Fruit fly (Drosophila melanogaster) whole organism, adult: ENCODE measurements around the gene HERC2.

Source experiments
- CG11617 ChIP-seq: fragments of 200-800 bp; sonication (Bioruptor generic); optimal IDR thresholded peaks from 2 replicates; lab custom pipeline; 2017; ENCODE audit warnings: mild to moderate bottlenecking, missing biosample characterization, missing genetic modification reagents, missing genetic modification characterization
- CG12768 ChIP-seq: fragments of 200-800 bp; sonication (Bioruptor generic); optimal IDR thresholded peaks from 2 replicates; lab custom pipeline; 2017; ENCODE audit warnings: missing biosample characterization, missing genetic modification characterization, mild to moderate bottlenecking, moderate library complexity, missing genetic modification reagents
- CG14711 ChIP-seq: fragments of 200-800 bp; sonication (Bioruptor generic); optimal IDR thresholded peaks from 2 replicates; lab custom pipeline; 2018; ENCODE audit warnings: missing biosample characterization, mild to moderate bottlenecking, missing genetic modification characterization, moderate library complexity
- CG1620 ChIP-seq: fragments of 200-800 bp; sonication (Bioruptor generic); optimal IDR thresholded peaks from 2 replicates; lab custom pipeline; 2016; ENCODE audit warnings: missing biosample characterization, missing genetic modification characterization
- CG33017 ChIP-seq: fragments of 200-800 bp; sonication (Bioruptor generic); optimal IDR thresholded peaks from 2 replicates; lab custom pipeline; 2018; ENCODE audit warnings: missing biosample characterization, mild to moderate bottlenecking, missing genetic modification characterization, moderate library complexity
- CG5204 ChIP-seq: fragments of 200-800 bp; sonication (Bioruptor generic); optimal IDR thresholded peaks from 2 replicates; lab custom pipeline; 2016; ENCODE audit warnings: missing biosample characterization, missing genetic modification characterization
- CG7045 ChIP-seq: fragments of 200-800 bp; sonication (Bioruptor generic); optimal IDR thresholded peaks from 2 replicates; lab custom pipeline; 2017; ENCODE audit warnings: missing biosample characterization, mild to moderate bottlenecking, missing genetic modification characterization
- CG7101 ChIP-seq: fragments of 200-800 bp; sonication (Bioruptor generic); optimal IDR thresholded peaks from 2 replicates; lab custom pipeline; 2018; ENCODE audit warnings: missing biosample characterization, mild to moderate bottlenecking, missing genetic modification characterization, moderate library complexity
- Clk ChIP-seq: fragments of 200-800 bp; sonication (Bioruptor generic); optimal IDR thresholded peaks from 2 replicates; lab custom pipeline; 2017; ENCODE audit warnings: missing biosample characterization, missing genetic modification characterization
- Crg-1 ChIP-seq: fragments of 200-800 bp; sonication (Bioruptor generic); optimal IDR thresholded peaks from 2 replicates; lab custom pipeline; 2016; ENCODE audit warnings: missing biosample characterization, missing genetic modification characterization
- Hr96 ChIP-seq: fragments of 200-800 bp; sonication (Bioruptor generic); optimal IDR thresholded peaks from 2 replicates; lab custom pipeline; 2016; ENCODE audit warnings: missing biosample characterization, missing genetic modification characterization
- Mnt ChIP-seq: fragments of 200-800 bp; sonication (Bioruptor generic); optimal IDR thresholded peaks from 2 replicates; lab custom pipeline; 2016; ENCODE audit warnings: missing biosample characterization, mild to moderate bottlenecking, missing genetic modification characterization
- bab1 ChIP-seq: fragments of 200-800 bp; sonication (Bioruptor generic); optimal IDR thresholded peaks from 3 replicates; lab custom pipeline; 2019; ENCODE audit warnings: missing biosample characterization, mild to moderate bottlenecking, missing genetic modification characterization, moderate library complexity
- cic ChIP-seq: fragments of 200-800 bp; sonication (Bioruptor generic); optimal IDR thresholded peaks from 2 replicates; lab custom pipeline; 2017; ENCODE audit warnings: missing biosample characterization, mild to moderate bottlenecking, missing genetic modification characterization, moderate library complexity
- cnc ChIP-seq, 2 experiments: fragments of >200 bp; optimal IDR thresholded peaks; 2 replicates each; lab custom pipeline; 2017
- kay ChIP-seq: fragments of 200-800 bp; sonication (Bioruptor generic); peaks from one replicate; lab custom pipeline; 2016; ENCODE audit warnings: missing biosample characterization, missing genetic modification characterization, borderline replicate concordance
- ovo ChIP-seq: fragments of 200-800 bp; sonication (Bioruptor generic); optimal IDR thresholded peaks from 2 replicates; lab custom pipeline; 2016; ENCODE audit warnings: missing biosample characterization, missing genetic modification characterization
- pad ChIP-seq: fragments of 200-800 bp; sonication (Bioruptor generic); optimal IDR thresholded peaks from 3 replicates; lab custom pipeline; 2017; ENCODE audit warnings: missing biosample characterization, missing genetic modification characterization, mild to moderate bottlenecking, moderate library complexity, missing genetic modification reagents
- tj ChIP-seq: fragments of 200-800 bp; sonication (Bioruptor generic); optimal IDR thresholded peaks from 3 replicates; lab custom pipeline; 2017; ENCODE audit warnings: missing biosample characterization, mild to moderate bottlenecking, missing genetic modification characterization, moderate library complexity
- toe ChIP-seq: fragments of 200-800 bp; sonication (Bioruptor generic); optimal IDR thresholded peaks from 2 replicates; lab custom pipeline; 2016; ENCODE audit warnings: missing biosample characterization, missing genetic modification characterization

HERC2 gene

dm6 chrX:20391230-20391629 is 3.0 kb upstream of the HERC2 start:
- no peak for TF ChIP-seq CG7101 (tag; lab: Kevin White, UChicago)
- no peak for TF ChIP-seq pad
- TF ChIP-seq kay: no peak
- no peak for TF ChIP-seq CG14711 (tag; lab: Kevin White, UChicago)
- no peak for TF ChIP-seq CG7045 (GFP tag; lab: Kevin White, UChicago)
- no peak for TF ChIP-seq CG33017 (tag; lab: Kevin White, UChicago)
- no peak for TF ChIP-seq cnc (optimal IDR thresholded peaks at IDR 0.05; lab: Kevin White, UChicago)
- no peak for TF ChIP-seq CG12768
- peak; percentile 42 for TF ChIP-seq bab1 (GFP tag; lab: Kevin White, UChicago)
- TF ChIP-seq Crg-1 (GFP tag; lab: Kevin White, UChicago): no peak
- TF ChIP-seq Mnt (GFP tag; lab: Kevin White, UChicago): peak; percentile 99
- no peak for TF ChIP-seq Hr96 (GFP tag; lab: Kevin White, UChicago)
- no peak for TF ChIP-seq CG5204 (GFP tag; lab: Kevin White, UChicago)
- no peak for TF ChIP-seq Clk (GFP tag; lab: Kevin White, UChicago)
- TF ChIP-seq ovo (GFP tag; lab: Kevin White, UChicago): no peak

DNA sequence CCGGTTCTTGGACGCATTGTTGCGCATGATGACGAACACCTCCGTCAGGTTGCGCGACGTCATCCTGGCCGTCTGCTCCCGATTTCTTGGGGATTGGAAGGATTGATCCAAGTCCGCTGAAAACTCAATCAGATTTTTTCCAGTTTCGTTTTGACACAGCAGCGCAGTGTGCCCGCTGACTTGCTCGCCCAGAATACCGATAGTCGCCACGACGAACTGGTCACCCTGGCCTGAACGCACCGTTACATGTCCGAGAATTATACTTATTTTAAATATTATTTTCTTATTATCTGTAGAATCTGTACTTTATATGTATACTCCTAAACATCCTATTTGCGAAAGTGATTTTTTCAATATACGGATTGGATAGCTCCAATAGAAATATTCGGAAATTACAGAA is 615 bp upstream of the HERC2 start, which contains the start of gene Syx16:
Gene Syx16 (minus strand): TSS at position 172 of the 400 bp plus-strand sequence.
- TF ChIP-seq toe (GFP tag; lab: Kevin White, UChicago) (no peak), kay (no peak), CG14711 (tag; lab: Kevin White, UChicago) (no peak), Hr96 (GFP tag; lab: Kevin White, UChicago) (no peak), Mnt (GFP tag; lab: Kevin White, UChicago) (no peak), CG11617 (no peak), CG1620 (no peak), bab1 (GFP tag; lab: Kevin White, UChicago) (no peak), CG12768 (no peak), Clk (GFP tag; lab: Kevin White, UChicago) (no peak), cnc (optimal IDR thresholded peaks at IDR 0.05; lab: Kevin White, UChicago) (no peak)

dm6 chrX:20411635-20412034 is 17.4 kb downstream of the HERC2 start:
- TF ChIP-seq Crg-1 (GFP tag; lab: Kevin White, UChicago) (no peak), CG1620 (no peak), cic (GFP tag; lab: Kevin White, UChicago) (no peak), CG11617 (no peak), CG7101 (tag; lab: Kevin White, UChicago) (no peak), ovo (GFP tag; lab: Kevin White, UChicago) (no peak), kay (no peak), Mnt (GFP tag; lab: Kevin White, UChicago) (no peak), toe (GFP tag; lab: Kevin White, UChicago) (no peak), bab1 (GFP tag; lab: Kevin White, UChicago) (no peak), CG33017 (tag; lab: Kevin White, UChicago) (no peak), Hr96 (GFP tag; lab: Kevin White, UChicago) (no peak), CG14711 (tag; lab: Kevin White, UChicago) (no peak), tj (GFP tag; lab: Kevin White, UChicago) (no peak), CG5204 (GFP tag; lab: Kevin White, UChicago) (no peak), pad (no peak)

DNA sequence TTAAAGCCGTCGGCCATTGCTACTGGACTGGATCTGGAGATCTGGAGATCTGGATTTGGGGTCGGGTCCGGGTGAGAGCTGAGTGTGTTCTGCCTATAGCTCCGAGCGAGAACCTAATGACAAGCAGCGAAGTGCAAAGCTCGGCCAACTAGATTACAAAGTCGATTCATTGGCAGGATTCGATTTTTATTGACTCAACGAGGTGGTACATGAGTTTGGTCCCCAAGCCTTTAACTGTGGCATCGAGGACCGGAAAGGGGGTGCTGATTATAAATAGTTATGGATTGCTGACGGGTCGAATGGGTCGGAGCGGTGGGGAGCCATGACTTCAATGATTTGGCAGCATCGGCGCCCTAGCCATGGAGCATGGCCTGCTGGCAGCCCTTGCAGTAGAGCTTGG is 19.3 kb downstream of the HERC2 start, which contains the start of gene CG15459:
Gene CG15459 (minus strand): TSS at position 101 of the 400 bp plus-strand sequence.
- TF ChIP-seq tj (GFP tag; lab: Kevin White, UChicago): no peak
- TF ChIP-seq cic (GFP tag; lab: Kevin White, UChicago): no peak
- no peak for TF ChIP-seq kay
- no peak for TF ChIP-seq CG1620

DNA sequence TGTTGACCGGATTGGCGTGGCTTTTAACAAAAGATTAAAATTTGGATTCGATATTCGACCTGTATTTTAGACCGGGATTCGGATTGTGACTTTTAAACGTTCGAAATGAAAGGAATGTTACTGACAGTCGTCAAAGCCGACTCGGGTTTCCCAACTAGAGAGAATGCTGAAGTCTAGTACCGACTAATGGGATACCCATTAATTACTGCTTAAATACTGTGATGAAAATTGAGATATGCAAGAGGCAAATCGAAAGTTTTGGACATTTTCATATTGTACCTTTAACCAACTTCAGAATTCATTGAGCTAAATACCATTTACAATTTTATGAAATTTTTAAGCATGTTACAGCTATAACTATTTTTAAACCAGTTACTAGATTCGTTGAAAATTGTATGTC is 19.9 kb downstream of the HERC2 start, which contains the start of gene CG15458:
Gene CG15458 (minus strand): TSS at position 101 of the 400 bp plus-strand sequence.
- TF ChIP-seq bab1 (GFP tag; lab: Kevin White, UChicago) (no peak), cic (GFP tag; lab: Kevin White, UChicago) (no peak), pad (no peak), Crg-1 (GFP tag; lab: Kevin White, UChicago) (no peak), kay (no peak), CG7045 (GFP tag; lab: Kevin White, UChicago) (no peak), tj (GFP tag; lab: Kevin White, UChicago) (no peak), Mnt (GFP tag; lab: Kevin White, UChicago) (no peak), toe (GFP tag; lab: Kevin White, UChicago) (no peak), CG12768 (no peak), ovo (GFP tag; lab: Kevin White, UChicago) (no peak), CG11617 (no peak), CG7101 (tag; lab: Kevin White, UChicago) (no peak), CG33017 (tag; lab: Kevin White, UChicago) (no peak), cnc (optimal IDR thresholded peaks at IDR 0.05; lab: Kevin White, UChicago) (no peak), CG14711 (tag; lab: Kevin White, UChicago) (no peak), Hr96 (GFP tag; lab: Kevin White, UChicago) (no peak), CG1620 (no peak), Clk (GFP tag; lab: Kevin White, UChicago) (no peak), CG5204 (GFP tag; lab: Kevin White, UChicago) (no peak)

dm6 chrX:20415444-20415843 is 21.2 kb downstream of the HERC2 start, which contains the start of gene Obp19a:
Gene Obp19a, plus strand, starts transcription at chrX:20415744.
- no peak for TF ChIP-seq CG11617
- no peak for TF ChIP-seq pad
- no peak for TF ChIP-seq CG7045 (GFP tag; lab: Kevin White, UChicago)
